Worm (Caenorhabditis elegans): ENCODE data around the gene ver-3.

ver-3 gene

DNA sequence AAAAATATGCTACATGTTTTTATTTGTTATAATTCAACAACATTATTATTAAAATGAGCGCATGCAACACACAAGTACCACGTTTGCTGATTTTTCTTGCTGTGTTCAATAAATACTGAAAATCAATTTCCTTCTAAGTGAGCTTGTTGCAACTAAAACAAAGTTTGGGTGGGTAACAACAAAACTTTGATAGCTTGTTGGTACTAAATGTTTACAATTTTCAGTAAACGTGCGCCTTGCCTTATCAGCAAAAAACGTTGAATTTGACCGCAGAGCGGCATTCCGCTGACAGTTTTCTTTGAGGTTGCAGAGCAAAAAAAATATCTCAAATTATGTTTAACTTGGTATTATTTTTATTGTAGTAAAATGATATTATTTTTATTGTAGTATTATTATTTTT, 10.9 kb upstream of the ver-3 start:
- TF ChIP-seq F49E8.2 (tag; optimal IDR thresholded peaks at IDR 0.05; ENCODE audit: insufficient read depth) = no peak
- TF ChIP-seq C06A6.2 (GFP tag; conservative IDR thresholded peaks at IDR 0.05) = no peak
- TF ChIP-seq ekl-4 (GFP tag; IDR thresholded peaks at IDR 0.05) = no peak
- no peak for TF ChIP-seq mes-4 (tag; optimal IDR thresholded peaks at IDR 0.05)
- peak; percentile 10 for TF ChIP-seq nhr-80 (tag; optimal IDR thresholded peaks at IDR 0.05)
- no peak for TF ChIP-seq ztf-18 (tag; optimal IDR thresholded peaks at IDR 0.05)
- no peak for TF ChIP-seq pbrm-1 (GFP tag; IDR thresholded peaks at IDR 0.05)
- TF ChIP-seq hmg-20 (GFP tag; IDR thresholded peaks at IDR 0.05) = no peak

DNA sequence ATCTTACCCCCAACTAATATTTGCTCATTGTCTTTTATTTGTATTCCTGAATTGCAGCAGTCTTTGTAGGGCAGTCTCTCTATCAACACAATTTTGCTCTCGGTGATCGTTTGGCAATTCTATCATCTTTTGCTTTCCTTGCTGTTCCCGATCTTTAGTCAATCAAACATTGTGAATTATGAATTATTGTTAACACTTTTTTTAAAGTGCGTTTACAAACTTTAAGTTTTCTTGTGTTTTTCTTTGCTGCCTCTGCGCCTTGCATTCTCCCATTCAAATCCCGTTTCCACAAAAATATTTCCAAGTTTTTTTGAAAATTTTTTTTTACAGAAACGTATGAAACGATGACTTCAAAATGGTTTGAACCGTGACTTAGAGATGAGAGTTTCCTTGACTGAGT, 10.2 kb upstream of the ver-3 start, which contains the start of gene ver-4:
TSS of gene ver-4 (plus strand) at position 301 of the 400 bp plus-strand sequence.
- no peak for TF ChIP-seq hrde-1 (tag; optimal IDR thresholded peaks at IDR 0.05; ENCODE audit: borderline replicate concordance)

DNA sequence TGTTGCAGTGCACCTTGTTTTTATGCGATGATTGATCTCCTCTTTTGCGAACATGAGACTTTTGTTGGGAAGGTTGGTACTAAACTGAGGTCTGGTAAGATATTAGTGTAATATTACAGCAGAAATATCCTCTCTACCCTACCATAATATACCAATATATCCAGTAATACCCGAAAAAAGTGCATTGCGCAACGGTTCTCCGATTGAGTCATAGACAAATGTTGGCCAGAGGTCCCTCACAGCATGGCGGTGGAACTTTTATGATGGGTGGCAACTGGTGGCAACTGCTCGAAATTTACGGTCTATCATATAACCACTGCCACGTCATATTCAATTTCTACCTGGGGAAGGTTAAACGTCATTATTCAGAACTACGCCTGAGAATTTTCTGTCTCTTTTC, 3.0 kb upstream of the ver-3 start:
- no peak for TF ChIP-seq egl-18 (GFP tag; IDR thresholded peaks at IDR 0.05)
- TF ChIP-seq F10E7.11 (tag; optimal IDR thresholded peaks at IDR 0.05) = no peak
- TF ChIP-seq ztf-26 (tag; optimal IDR thresholded peaks at IDR 0.05) = no peak
- TF ChIP-seq hlh-12 (tag; optimal IDR thresholded peaks at IDR 0.05) = no peak
- no peak for TF ChIP-seq K11D2.4 (GFP tag; IDR thresholded peaks at IDR 0.05)
- TF ChIP-seq let-607 (tag; optimal IDR thresholded peaks at IDR 0.05) = no peak
- TF ChIP-seq lsy-27 (tag; optimal IDR thresholded peaks at IDR 0.05; ENCODE audit: borderline replicate concordance, insufficient read depth) = no peak
- no peak for TF ChIP-seq aptf-2 (GFP tag; conservative IDR thresholded peaks at IDR 0.05)
- TF ChIP-seq B0035.1 (tag; optimal IDR thresholded peaks at IDR 0.05) = no peak
- no peak for TF ChIP-seq nhr-179 (tag; optimal IDR thresholded peaks at IDR 0.05)
- no peak for TF ChIP-seq atf-7 (tag; optimal IDR thresholded peaks at IDR 0.05)
- TF ChIP-seq pha-4 (tag; optimal IDR thresholded peaks at IDR 0.05) = no peak
- TF ChIP-seq ztf-3 (GFP tag; optimal IDR thresholded peaks at IDR 0.05) = no peak
- no peak for TF ChIP-seq nfya-1 (tag; optimal IDR thresholded peaks at IDR 0.05; ENCODE audit: borderline replicate concordance, insufficient read depth)
- TF ChIP-seq zfh-2 (GFP tag; conservative IDR thresholded peaks at IDR 0.05) = no peak
- TF ChIP-seq ztf-28 (GFP tag; IDR thresholded peaks at IDR 0.05) = no peak
- no peak for TF ChIP-seq ztf-18 (tag; optimal IDR thresholded peaks at IDR 0.05)
- no peak for TF ChIP-seq mcd-1 (GFP tag; IDR thresholded peaks at IDR 0.05)
- TF ChIP-seq rpc-1 (optimal IDR thresholded peaks at IDR 0.05) = no peak
- TF ChIP-seq rpc-1 (tag; optimal IDR thresholded peaks at IDR 0.05) = no peak
- TF ChIP-seq ceh-58 (GFP tag; IDR thresholded peaks at IDR 0.05) = no peak

DNA sequence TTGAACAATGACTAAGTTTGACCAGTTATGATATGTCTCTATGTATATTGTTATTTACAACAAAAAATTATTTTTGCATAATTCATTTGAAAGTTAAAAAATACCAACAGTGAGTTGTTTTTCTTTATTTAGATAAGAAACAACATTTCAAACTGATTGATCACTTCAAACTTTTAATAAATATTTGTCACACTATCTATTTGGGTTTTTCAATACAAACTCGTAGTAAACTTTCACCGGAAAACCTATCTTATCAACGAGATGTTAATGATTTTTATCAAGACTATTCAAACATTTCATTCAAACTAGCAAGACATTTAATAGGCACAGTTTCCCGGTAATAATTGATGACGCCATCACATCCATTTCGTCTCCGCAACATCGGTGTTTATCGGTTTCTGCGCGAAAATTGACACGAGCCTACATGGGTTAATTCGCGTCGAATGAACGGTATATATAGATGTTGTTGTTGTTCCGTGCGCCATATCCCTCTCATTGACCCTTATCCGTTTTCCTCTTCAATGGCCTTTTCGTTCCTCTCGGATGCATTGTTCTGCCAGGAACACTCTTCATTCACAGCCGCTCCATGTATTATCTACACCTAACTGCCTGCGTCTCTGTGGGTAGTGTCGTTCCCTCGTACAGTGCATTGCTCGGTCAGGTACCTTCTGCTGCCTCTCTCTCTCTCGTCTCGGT, 2.0 kb upstream of the ver-3 start:
- TF ChIP-seq ekl-4 (GFP tag; IDR thresholded peaks at IDR 0.05) (0 out of 2 replicates have a peak, but pooled peaks have one; percentile 39), snpc-4 (GFP tag; optimal IDR thresholded peaks at IDR 0.05) (no peak), snpc-4 (tag; optimal IDR thresholded peaks at IDR 0.05) (no peak), cebp-1 (GFP tag; IDR thresholded peaks at IDR 0.05) (no peak), cebp-1 (tag; optimal IDR thresholded peaks at IDR 0.05) (no peak), F49E8.2 (tag; optimal IDR thresholded peaks at IDR 0.05; ENCODE audit: insufficient read depth) (no peak), nhr-80 (tag; optimal IDR thresholded peaks at IDR 0.05) (peak; percentile 47), hrde-1 (tag; optimal IDR thresholded peaks at IDR 0.05; ENCODE audit: borderline replicate concordance) (no peak), lin-40 (tag; optimal IDR thresholded peaks at IDR 0.05) (no peak)
